Worm (Caenorhabditis elegans) whole organism, midembryonic: Measurements from ENCODE around the gene T02D1.4.

Experiments used
- T22C8.4 ChIP-seq: fragments of 200-800 bp; sonication (Bioruptor generic); IDR thresholded peaks from 2 replicates; pipeline ENCODE4 v1.3.6; 2022; ENCODE audit warnings: missing genetic modification characterization, missing compliant biosample characterization
- cog-1 ChIP-seq: sonication (generic microtip); optimal IDR thresholded peaks from 2 replicates; lab custom pipeline; 2016; ENCODE audit warnings: missing genetic modification characterization, missing compliant biosample characterization
- flt-1 ChIP-seq: fragments of 200-800 bp; sonication (Bioruptor generic); IDR thresholded peaks from 2 replicates; pipeline ENCODE4 v1.3.6; 2022; ENCODE audit warnings: missing genetic modification characterization, missing compliant biosample characterization
- klf-2 ChIP-seq: fragments of 200-800 bp; sonication (Bioruptor generic); conservative IDR thresholded peaks from 2 replicates; pipeline ENCODE4 v1.3.6; 2022; ENCODE audit warnings: missing genetic modification reagents, missing genetic modification characterization, missing compliant biosample characterization
- med-1 ChIP-seq: sonication (generic microtip); optimal IDR thresholded peaks from 2 replicates; lab custom pipeline; 2017; ENCODE audit warnings: missing genetic modification characterization, mild to moderate bottlenecking, missing compliant biosample characterization, antibody characterized with exemption, missing genetic modification reagents; ENCODE audit not compliant: insufficient read depth
- ref-1 ChIP-seq: fragments of 200-800 bp; sonication (Bioruptor generic); conservative IDR thresholded peaks from 2 replicates; pipeline ENCODE4 v1.3.6; 2022; ENCODE audit warnings: missing genetic modification reagents, missing genetic modification characterization, missing compliant biosample characterization
- tab-1 ChIP-seq: fragments of 200-800 bp; sonication (Bioruptor generic); IDR thresholded peaks from 2 replicates; pipeline ENCODE4 v1.3.6; 2022; ENCODE audit warnings: missing genetic modification characterization, missing compliant biosample characterization
- ztf-23 ChIP-seq: fragments of 200-800 bp; sonication (Bioruptor generic); IDR thresholded peaks from 2 replicates; pipeline ENCODE4 v1.3.6; 2022; ENCODE audit warnings: missing genetic modification reagents, missing genetic modification characterization, missing compliant biosample characterization
- ztf-29 ChIP-seq: fragments of 200-800 bp; sonication (Bioruptor generic); IDR thresholded peaks from 2 replicates; pipeline ENCODE4 v1.3.6; 2022; ENCODE audit warnings: missing genetic modification reagents, missing genetic modification characterization, missing compliant biosample characterization

The T02D1.4 gene

DNA sequence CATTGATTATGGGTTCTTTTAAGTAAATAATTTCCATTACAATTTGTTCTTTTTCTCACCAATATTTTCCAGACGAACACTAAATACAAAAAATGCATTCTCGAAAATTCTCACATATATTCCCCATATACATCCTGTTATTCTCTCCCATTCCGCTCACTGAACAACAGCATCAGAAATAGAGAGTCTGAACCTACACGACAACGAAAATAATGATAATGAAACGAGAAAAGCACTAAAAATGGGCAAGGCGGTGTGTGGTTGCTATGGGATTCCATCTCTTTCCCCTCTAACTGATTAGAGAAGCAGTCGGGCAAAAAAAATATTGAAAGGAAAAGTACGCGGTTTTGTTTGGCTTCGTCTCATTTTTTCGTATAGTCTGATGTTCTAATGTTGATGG, 16.5 kb upstream of the T02D1.4 start, which contains the start of gene C30H6.12:
TSS of gene C30H6.12 (plus strand) at position 301 of the 400 bp plus-strand sequence.
- TF ChIP-seq cog-1 (tag; lab: Kevin White, UChicago) (no peak), ztf-23 (no peak), flt-1 (GFP tag; lab: Robert Waterston, UW) (no peak), T22C8.4 (no peak), med-1 (GFP tag; lab: Kevin White, UChicago) (no peak), tab-1 (GFP tag; lab: Robert Waterston, UW) (no peak)

DNA sequence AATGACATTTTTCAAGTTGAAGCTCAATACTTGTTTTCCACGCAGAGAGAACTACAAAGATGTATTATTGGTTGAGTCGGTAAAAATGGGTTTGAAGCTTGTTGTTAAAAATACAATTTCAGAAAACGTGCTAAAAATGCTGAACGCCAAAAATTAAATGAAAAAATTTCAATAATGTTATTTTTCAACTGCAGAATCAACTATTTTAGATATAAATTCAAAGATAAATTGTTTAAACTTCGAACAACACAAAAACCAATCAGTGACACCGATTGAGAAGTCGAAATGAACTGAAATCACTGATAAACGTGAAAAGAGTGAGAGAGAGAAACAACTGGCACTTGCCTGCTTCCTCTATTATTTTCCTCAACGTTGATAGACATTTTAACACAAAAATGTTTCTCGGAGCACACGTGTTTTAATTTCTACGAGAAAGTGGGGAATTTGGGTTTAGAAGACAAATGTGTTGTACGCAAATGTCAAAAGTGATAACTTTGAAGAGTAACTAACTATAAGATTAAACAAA, 12.1 kb upstream of the T02D1.4 start, which contains the start of gene T02D1.8:
TSS of gene T02D1.8 (minus strand) at position 51 of the 526 bp plus-strand sequence.
- TF ChIP-seq klf-2 (GFP tag; lab: Robert Waterston, UW), result no peak

- no peak for TF ChIP-seq flt-1 (GFP tag; lab: Robert Waterston, UW)
Measured at ce11 chrIV:17395910-17396309, 3.6 kb upstream of the T02D1.4 start, which contains the start of gene sru-15. sru-15 (plus strand) TSS chrIV:17396210.

ce11 chrIV:17405530-17405929, 6.0 kb downstream of the T02D1.4 start, which contains the start of gene pmp-4:
pmp-4 (minus strand) TSS chrIV:17405630.
- TF ChIP-seq ref-1 (GFP tag; lab: Robert Waterston, UW) (no peak), T22C8.4 (no peak), ztf-29 (GFP tag; lab: Robert Waterston, UW) (no peak), cog-1 (tag; lab: Kevin White, UChicago) (no peak), flt-1 (GFP tag; lab: Robert Waterston, UW) (no peak)

- TF ChIP-seq klf-2 (GFP tag; lab: Robert Waterston, UW), result no peak
- no peak for TF ChIP-seq ref-1 (GFP tag; lab: Robert Waterston, UW)
- no peak for TF ChIP-seq med-1 (GFP tag; lab: Kevin White, UChicago)
- no peak for TF ChIP-seq T22C8.4
- TF ChIP-seq tab-1 (GFP tag; lab: Robert Waterston, UW), result no peak
- no peak for TF ChIP-seq cog-1 (tag; lab: Kevin White, UChicago)
- TF ChIP-seq ztf-29 (GFP tag; lab: Robert Waterston, UW), result no peak
- no peak for TF ChIP-seq ztf-23
- no peak for TF ChIP-seq flt-1 (GFP tag; lab: Robert Waterston, UW)
Measured at ce11 chrIV:17406119-17406518, 6.6 kb downstream of the T02D1.4 start.

- TF ChIP-seq ztf-29 (GFP tag; lab: Robert Waterston, UW) (no peak), med-1 (GFP tag; lab: Kevin White, UChicago) (no peak), T22C8.4 (no peak), flt-1 (GFP tag; lab: Robert Waterston, UW) (no peak), ztf-23 (no peak), cog-1 (tag; lab: Kevin White, UChicago) (no peak), tab-1 (GFP tag; lab: Robert Waterston, UW) (no peak), klf-2 (GFP tag; lab: Robert Waterston, UW) (no peak), ref-1 (GFP tag; lab: Robert Waterston, UW) (no peak)
Measured at ce11 chrIV:17407025-17407424, 7.5 kb downstream of the T02D1.4 start, which contains the start of gene T02D1.7. T02D1.7 (minus strand) TSS chrIV:17407125.

DNA sequence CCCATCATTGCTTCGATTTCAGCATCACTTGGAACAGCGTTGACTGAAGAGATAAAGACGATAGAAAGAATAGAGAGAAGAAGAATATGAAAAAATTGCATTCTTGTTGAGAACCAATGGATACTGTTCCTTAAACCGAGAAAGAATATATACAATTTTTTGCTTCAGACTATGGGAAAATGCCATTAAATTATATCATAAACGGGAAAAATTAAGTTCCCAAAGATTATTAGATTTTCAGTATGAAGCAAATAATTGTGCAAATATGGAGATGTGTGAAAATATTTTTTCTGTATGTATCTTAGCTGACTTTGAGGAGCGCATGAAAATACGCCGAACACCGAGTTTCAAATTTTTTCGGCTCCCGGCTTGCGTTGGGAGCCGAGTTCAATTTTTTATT, 7.9 kb downstream of the T02D1.4 start, which contains the start of gene T02D1.9:
TSS of gene T02D1.9 (minus strand) at position 101 of the 400 bp plus-strand sequence.
- no peak for TF ChIP-seq ref-1 (GFP tag; lab: Robert Waterston, UW)
- TF ChIP-seq klf-2 (GFP tag; lab: Robert Waterston, UW), result no peak
- no peak for TF ChIP-seq T22C8.4
- no peak for TF ChIP-seq cog-1 (tag; lab: Kevin White, UChicago)
- TF ChIP-seq ztf-23, result no peak
- no peak for TF ChIP-seq med-1 (GFP tag; lab: Kevin White, UChicago)
- TF ChIP-seq ztf-29 (GFP tag; lab: Robert Waterston, UW), result no peak
- no peak for TF ChIP-seq tab-1 (GFP tag; lab: Robert Waterston, UW)
- no peak for TF ChIP-seq flt-1 (GFP tag; lab: Robert Waterston, UW)

DNA sequence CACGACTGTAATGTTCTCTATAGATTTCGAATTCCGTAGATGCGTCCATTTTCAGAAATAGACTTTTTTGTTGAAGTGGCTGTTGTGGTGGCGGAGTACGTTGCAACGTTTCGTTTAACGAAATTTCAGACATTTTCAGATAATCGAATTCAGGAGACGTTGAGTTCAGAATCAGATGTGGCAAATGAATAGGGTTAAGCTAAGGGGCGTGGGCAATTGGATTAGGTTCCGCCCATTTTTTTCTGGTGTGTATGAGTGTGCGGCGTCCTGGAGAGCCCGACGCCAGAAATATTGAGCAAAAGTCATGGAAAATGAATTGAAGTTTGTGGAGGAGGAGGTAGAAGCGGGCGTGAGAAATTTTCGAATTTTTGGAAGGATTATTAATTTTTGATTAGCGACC, 13.8 kb downstream of the T02D1.4 start:
- no peak for TF ChIP-seq tab-1 (GFP tag; lab: Robert Waterston, UW)
- no peak for TF ChIP-seq med-1 (GFP tag; lab: Kevin White, UChicago)
- no peak for TF ChIP-seq cog-1 (tag; lab: Kevin White, UChicago)
- TF ChIP-seq ztf-23, result no peak
- no peak for TF ChIP-seq flt-1 (GFP tag; lab: Robert Waterston, UW)
- TF ChIP-seq klf-2 (GFP tag; lab: Robert Waterston, UW), result no peak
- TF ChIP-seq ref-1 (GFP tag; lab: Robert Waterston, UW), result no peak
- no peak for TF ChIP-seq ztf-29 (GFP tag; lab: Robert Waterston, UW)
- no peak for TF ChIP-seq T22C8.4

DNA sequence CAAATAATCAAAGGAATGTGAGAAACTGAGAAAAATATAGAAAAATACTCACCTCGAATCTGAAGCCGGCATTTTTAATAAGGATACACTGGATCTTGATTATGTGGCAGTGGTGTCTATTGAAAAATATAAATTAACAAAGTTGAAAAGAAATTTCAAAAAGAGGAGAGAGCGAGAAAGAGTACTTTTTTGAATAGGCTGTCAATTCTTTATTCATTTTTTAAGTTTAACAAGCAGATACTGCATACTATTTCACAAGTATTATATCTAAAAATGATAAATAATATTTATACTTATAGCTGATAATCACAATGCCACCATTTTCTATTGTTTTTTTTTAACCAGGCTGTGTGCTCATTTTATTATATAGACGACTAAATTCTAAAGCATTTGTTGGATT, 18.2 kb downstream of the T02D1.4 start, which contains the start of gene npr-26:
TSS of gene npr-26 (minus strand) at position 101 of the 400 bp plus-strand sequence.
- TF ChIP-seq T22C8.4 (no peak), med-1 (GFP tag; lab: Kevin White, UChicago) (no peak), cog-1 (tag; lab: Kevin White, UChicago) (no peak), tab-1 (GFP tag; lab: Robert Waterston, UW) (no peak), ztf-23 (no peak), flt-1 (GFP tag; lab: Robert Waterston, UW) (no peak), klf-2 (GFP tag; lab: Robert Waterston, UW) (no peak), ref-1 (GFP tag; lab: Robert Waterston, UW) (no peak), ztf-29 (GFP tag; lab: Robert Waterston, UW) (no peak)

DNA sequence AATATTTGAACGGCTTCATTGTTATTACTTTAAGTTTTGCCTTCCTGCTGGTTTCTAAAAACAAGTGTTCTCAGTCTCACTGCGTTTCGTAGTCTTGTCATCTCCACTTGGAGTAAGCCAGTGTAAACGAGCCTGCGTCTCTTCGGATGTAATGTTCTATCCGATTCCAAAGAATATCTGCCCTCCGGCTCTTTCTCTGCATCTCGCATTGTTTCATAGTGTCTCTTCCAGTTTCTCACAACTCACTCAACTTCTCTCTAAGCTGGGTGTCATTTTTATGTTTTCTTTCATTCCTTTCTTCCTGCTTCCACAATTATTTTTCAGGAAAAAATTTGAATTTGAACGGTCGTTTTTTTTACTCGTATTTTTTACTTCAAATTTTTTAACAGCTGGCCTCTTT, 27.4 kb downstream of the T02D1.4 start:
- no peak for TF ChIP-seq cog-1 (tag; lab: Kevin White, UChicago)
- no peak for TF ChIP-seq klf-2 (GFP tag; lab: Robert Waterston, UW)
- no peak for TF ChIP-seq ref-1 (GFP tag; lab: Robert Waterston, UW)
- no peak for TF ChIP-seq tab-1 (GFP tag; lab: Robert Waterston, UW)
- no peak for TF ChIP-seq med-1 (GFP tag; lab: Kevin White, UChicago)
- no peak for TF ChIP-seq ztf-23
- TF ChIP-seq flt-1 (GFP tag; lab: Robert Waterston, UW), result no peak
- no peak for TF ChIP-seq ztf-29 (GFP tag; lab: Robert Waterston, UW)
- no peak for TF ChIP-seq T22C8.4
